Worm (Caenorhabditis elegans) whole organism, mixed stage, embryonic: Measurements from ENCODE around the gene F36G3.3.

ENCODE experiments used
- nhr-237 ChIP-seq: fragments of 150-350 bp; optimal IDR thresholded peaks from 2 replicates; lab custom pipeline; 2014; ENCODE audit warnings: missing biosample characterization, missing genetic modification characterization
- unc-39 ChIP-seq: fragments of 150-350 bp; optimal IDR thresholded peaks from 2 replicates; lab custom pipeline; 2014; ENCODE audit warnings: missing biosample characterization, missing genetic modification characterization

ce11 chrX:9831215-9831614 is 32.6 kb downstream of the F36G3.3 start, which contains the start of gene rrc-1:
- TF ChIP-seq unc-39 (no peak), nhr-237 (tag; lab: Kevin White, UChicago) (no peak)
